Fruit fly (Drosophila melanogaster): ENCODE data around the gene Nepl19.
A peak's percentile ranks its signal among the peaks of the same experiment; 100 is the strongest.

Gene Nepl19

DNA sequence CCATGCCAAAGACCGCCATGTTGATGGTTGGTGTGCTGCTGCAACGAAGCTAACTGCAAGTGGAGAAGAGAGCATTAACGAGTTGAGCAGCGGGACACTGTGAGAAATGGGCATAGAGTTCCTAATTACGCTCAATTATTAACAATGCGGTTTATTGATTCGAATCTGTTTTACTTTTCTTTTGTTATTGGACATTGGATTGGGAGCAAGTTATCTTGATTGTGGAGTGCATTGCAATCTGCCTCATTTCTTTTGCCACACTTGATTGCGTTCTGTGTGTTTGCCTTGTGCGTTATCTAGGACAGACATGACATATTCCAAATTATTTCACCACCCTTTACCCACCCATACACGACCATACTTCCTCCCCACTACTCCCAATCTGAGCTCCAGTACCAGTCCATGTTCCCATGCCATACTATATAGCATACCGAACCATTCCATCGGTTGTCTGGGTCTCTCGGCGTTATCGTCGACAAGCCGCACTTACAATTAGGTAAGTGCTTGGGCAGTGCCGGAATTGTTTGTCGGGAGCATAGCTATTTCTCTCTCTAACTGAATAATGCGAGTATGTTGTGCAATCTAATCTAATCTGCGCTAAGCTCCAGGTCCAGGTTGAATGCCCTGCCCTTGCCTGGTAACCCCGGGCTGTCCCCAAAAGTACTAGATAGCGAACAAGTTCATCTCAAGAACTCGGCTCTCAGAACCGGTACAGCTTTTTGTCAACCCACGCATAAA is 22.5 kb downstream of the Nepl19 start (continued):
- TF ChIP-seq CG10366 (GFP tag; IDR thresholded peaks at IDR 0.05): peak; percentile 38
- TF ChIP-seq fd64A (GFP tag; optimal IDR thresholded peaks at IDR 0.05): peak; percentile 33
- peak; percentile 14 for TF ChIP-seq caup (GFP tag; optimal IDR thresholded peaks at IDR 0.05; ENCODE audit: severe bottlenecking)
- no peak for TF ChIP-seq Eip74EF (GFP tag; optimal IDR thresholded peaks at IDR 0.05)
- TF ChIP-seq CG7928 (GFP tag; optimal IDR thresholded peaks at IDR 0.05): no peak
- no peak for TF ChIP-seq CG2202 (tag; optimal IDR thresholded peaks at IDR 0.05)
- peak; percentile 59 for TF ChIP-seq CG17359 (tag; optimal IDR thresholded peaks at IDR 0.05)
- TF ChIP-seq Hr51 (GFP tag; optimal IDR thresholded peaks at IDR 0.05): peak in 1 of 2 experiments; percentile 50
- TF ChIP-seq prd (optimal IDR thresholded peaks at IDR 0.05): no peak
- peak; percentile 56; the same call in 1 of the 3 replicates for TF ChIP-seq prd (GFP tag; IDR thresholded peaks at IDR 0.05)
- peak; percentile 56 for TF ChIP-seq CG12769 (tag; optimal IDR thresholded peaks at IDR 0.05)
- TF ChIP-seq CG4404 (GFP tag; IDR thresholded peaks at IDR 0.05): no peak
- TF ChIP-seq CG2678 (tag; optimal IDR thresholded peaks at IDR 0.05): peak; percentile 58
- no peak for TF ChIP-seq CG16779 (GFP tag; IDR thresholded peaks at IDR 0.05)
- peak; percentile 36 for TF ChIP-seq CG6254 (GFP tag; optimal IDR thresholded peaks at IDR 0.05)
- TF ChIP-seq h (optimal IDR thresholded peaks at IDR 0.05): no peak
- no peak for TF ChIP-seq TFAM (GFP tag; optimal IDR thresholded peaks at IDR 0.05)
- TF ChIP-seq Camta (GFP tag; optimal IDR thresholded peaks at IDR 0.05): peak; percentile 25
- TF ChIP-seq B-H1 (GFP tag; IDR thresholded peaks at IDR 0.05): 0 out of 3 replicates have a peak, but pooled peaks have one; percentile 40
- TF ChIP-seq ase (GFP tag; IDR thresholded peaks at IDR 0.05): 0 out of 3 replicates have a peak, but pooled peaks have one; percentile 22
- no peak for TF ChIP-seq MESR4 (GFP tag; optimal IDR thresholded peaks at IDR 0.05)
- TF ChIP-seq CG32532 (GFP tag; IDR thresholded peaks at IDR 0.05): no peak
- TF ChIP-seq bcd (GFP tag; optimal IDR thresholded peaks at IDR 0.05): peak; percentile 6
- TF ChIP-seq CG13424 (tag; optimal IDR thresholded peaks at IDR 0.05): peak; percentile 55
- TF ChIP-seq ssp (GFP tag; IDR thresholded peaks at IDR 0.05): no peak
- peak; percentile 34 for TF ChIP-seq tap (tag; optimal IDR thresholded peaks at IDR 0.05)
- peak; percentile 44 for TF ChIP-seq lab (GFP tag; optimal IDR thresholded peaks at IDR 0.05)
- no peak for TF ChIP-seq cwo (GFP tag; optimal IDR thresholded peaks at IDR 0.05)
- TF ChIP-seq HHEX (GFP tag; optimal IDR thresholded peaks at IDR 0.05): peak; percentile 11
- TF ChIP-seq lola (GFP tag; optimal IDR thresholded peaks at IDR 0.05): peak in 1 of 3 experiments; percentile 40
- peak; percentile 7 for TF ChIP-seq CG4707 (GFP tag; optimal IDR thresholded peaks at IDR 0.05)
- no peak for TF ChIP-seq C15 (GFP tag; IDR thresholded peaks at IDR 0.05)
- TF ChIP-seq CG15073 (GFP tag; optimal IDR thresholded peaks at IDR 0.05): no peak
- TF ChIP-seq org-1 (GFP tag; optimal IDR thresholded peaks at IDR 0.05): peak; percentile 51
- no peak for TF ChIP-seq D (optimal IDR thresholded peaks at IDR 0.05)
- TF ChIP-seq D (GFP tag; optimal IDR thresholded peaks at IDR 0.05): peak; percentile 27
- no peak for TF ChIP-seq Asciz (GFP tag; optimal IDR thresholded peaks at IDR 0.05)
- TF ChIP-seq hth (optimal IDR thresholded peaks at IDR 0.05): no peak
- TF ChIP-seq D19A (tag; optimal IDR thresholded peaks at IDR 0.05): peak; percentile 33
- TF ChIP-seq MTF-1 (GFP tag; optimal IDR thresholded peaks at IDR 0.05; ENCODE audit: borderline replicate concordance): no peak
- TF ChIP-seq seq (GFP tag; IDR thresholded peaks at IDR 0.05): no peak
- no peak for TF ChIP-seq Trl (optimal IDR thresholded peaks at IDR 0.05)
- peak; percentile 35 for TF ChIP-seq Trl (GFP tag; optimal IDR thresholded peaks at IDR 0.05)
- no peak for TF ChIP-seq zen2 (GFP tag; IDR thresholded peaks at IDR 0.05; ENCODE audit: partially characterized antibody)
- peak; percentile 25; the same call in 1 of the 2 replicates for TF ChIP-seq ro (GFP tag; IDR thresholded peaks at IDR 0.05)
- TF ChIP-seq fru (optimal IDR thresholded peaks at IDR 0.05): no peak
- no peak for TF ChIP-seq CG13296 (GFP tag; optimal IDR thresholded peaks at IDR 0.05)
- TF ChIP-seq run (tag; optimal IDR thresholded peaks at IDR 0.05): no peak
- no peak for TF ChIP-seq vfl (GFP tag; optimal IDR thresholded peaks at IDR 0.05)
- no peak for TF ChIP-seq Kr (GFP tag; optimal IDR thresholded peaks at IDR 0.05)

Measured in whole organism, embryonic.